Fruit fly (Drosophila melanogaster): ENCODE results near the gene CG43155.

CG43155 gene

dm6 chrX:11454189-11454882 is 5.2 kb upstream of the CG43155 start, which contains the start of the genes Evi5 and HP5 (continued):
- TF ChIP-seq CG7839 (tag; optimal IDR thresholded peaks at IDR 0.05) = peak; percentile 69
- peak; percentile 48 for TF ChIP-seq pum (GFP tag; optimal IDR thresholded peaks at IDR 0.05)
- no peak for TF ChIP-seq ERR (GFP tag; optimal IDR thresholded peaks at IDR 0.05)
- TF ChIP-seq yki (optimal IDR thresholded peaks at IDR 0.05) = no peak
- TF ChIP-seq Doc2 (GFP tag; IDR thresholded peaks at IDR 0.05) = no peak
- TF ChIP-seq Hmx (GFP tag; optimal IDR thresholded peaks at IDR 0.05) = no peak
- no peak for TF ChIP-seq scrt (GFP tag; optimal IDR thresholded peaks at IDR 0.05)
- TF ChIP-seq run (tag; optimal IDR thresholded peaks at IDR 0.05) = no peak
- TF ChIP-seq eve (GFP tag; optimal IDR thresholded peaks at IDR 0.05) = peak in 1 of 2 experiments; percentile 32
- TF ChIP-seq sob (GFP tag; IDR thresholded peaks at IDR 0.05) = peak; percentile 71; the same call in 1 of the 2 replicates
- peak; percentile 66 for TF ChIP-seq CG2120 (GFP tag; optimal IDR thresholded peaks at IDR 0.05)
- TF ChIP-seq CG3726 (GFP tag; IDR thresholded peaks at IDR 0.05) = no peak
- peak; percentile 27 for TF ChIP-seq CG13894 (tag; optimal IDR thresholded peaks at IDR 0.05)
- TF ChIP-seq gcm (GFP tag; optimal IDR thresholded peaks at IDR 0.05) = no peak
- no peak for TF ChIP-seq CG12104 (GFP tag; optimal IDR thresholded peaks at IDR 0.05)
- TF ChIP-seq CG10366 (GFP tag; IDR thresholded peaks at IDR 0.05) = peak; percentile 62
- TF ChIP-seq CG32532 (GFP tag; IDR thresholded peaks at IDR 0.05) = peak; percentile 71
- TF ChIP-seq Hr39 (optimal IDR thresholded peaks at IDR 0.05) = no peak
- TF ChIP-seq CG12299 (tag; optimal IDR thresholded peaks at IDR 0.05) = peak; percentile 24
- TF ChIP-seq Neu2 (GFP tag; optimal IDR thresholded peaks at IDR 0.05; ENCODE audit: borderline replicate concordance) = no peak
- TF ChIP-seq Xbp1 (GFP tag; optimal IDR thresholded peaks at IDR 0.05) = peak; percentile 53
- peak; percentile 61; the same call in 2 of the 3 replicates for TF ChIP-seq CG17361 (GFP tag; IDR thresholded peaks at IDR 0.05)
- no peak; the same call in 2 of the 3 replicates for TF ChIP-seq so (GFP tag; IDR thresholded peaks at IDR 0.05)
- TF ChIP-seq CG2202 (tag; optimal IDR thresholded peaks at IDR 0.05) = no peak
- TF ChIP-seq Lpt (GFP tag; optimal IDR thresholded peaks at IDR 0.05) = no peak
- TF ChIP-seq CG6272 (GFP tag; IDR thresholded peaks at IDR 0.05) = peak; percentile 64; the same call in 1 of the 2 replicates
- TF ChIP-seq Pdp1 (GFP tag; optimal IDR thresholded peaks at IDR 0.05) = peak; percentile 60 to 82
- peak; percentile 65; the same call in 2 of the 3 replicates for TF ChIP-seq dysf (GFP tag; IDR thresholded peaks at IDR 0.05)
- TF ChIP-seq rib (GFP tag; IDR thresholded peaks at IDR 0.05) = no peak
- peak; percentile 71 for TF ChIP-seq slou (GFP tag; optimal IDR thresholded peaks at IDR 0.05)
- peak; percentile 6; the same call in 1 of the 2 replicates for TF ChIP-seq MBD-R2 (GFP tag; IDR thresholded peaks at IDR 0.05)
- peak; percentile 17; the same call in 1 of the 3 replicates for TF ChIP-seq Opbp (GFP tag; IDR thresholded peaks at IDR 0.05; ENCODE audit: partially characterized antibody)
- peak; percentile 60 for TF ChIP-seq nom (GFP tag; optimal IDR thresholded peaks at IDR 0.05)
- TF ChIP-seq jumu (GFP tag; optimal IDR thresholded peaks at IDR 0.05) = peak; percentile 49
- TF ChIP-seq sr (GFP tag; IDR thresholded peaks at IDR 0.05) = no peak
- TF ChIP-seq CG3065 (GFP tag; optimal IDR thresholded peaks at IDR 0.05) = no peak
- TF ChIP-seq Jarid2 (GFP tag; optimal IDR thresholded peaks at IDR 0.05) = peak; percentile 63
- peak; percentile 46 for TF ChIP-seq Camta (GFP tag; optimal IDR thresholded peaks at IDR 0.05)
- peak; percentile 6 for TF ChIP-seq eyg (GFP tag; optimal IDR thresholded peaks at IDR 0.05)
- no peak for TF ChIP-seq pan (optimal IDR thresholded peaks at IDR 0.05)
- peak in 1 of 2 experiments; percentile 16 for TF ChIP-seq pan (GFP tag; optimal IDR thresholded peaks at IDR 0.05 in 1 of 2, IDR thresholded peaks at IDR 0.05 in 1 of 2)
- peak; percentile 16; the same call in 1 of the 3 replicates for TF ChIP-seq CG34224 (GFP tag; IDR thresholded peaks at IDR 0.05; ENCODE audit: partially characterized antibody)
- TF ChIP-seq CG11085 (GFP tag; IDR thresholded peaks at IDR 0.05) = peak; percentile 61; the same call in 1 of the 2 replicates
- TF ChIP-seq CkIIα-i1 (GFP tag; IDR thresholded peaks at IDR 0.05) = no peak
- TF ChIP-seq Hand (GFP tag; optimal IDR thresholded peaks at IDR 0.05) = no peak
- no peak for TF ChIP-seq CG6813 (GFP tag; optimal IDR thresholded peaks at IDR 0.05)
- TF ChIP-seq CG10654 (GFP tag; optimal IDR thresholded peaks at IDR 0.05) = peak; percentile 7
- TF ChIP-seq Dll (GFP tag; IDR thresholded peaks at IDR 0.05; ENCODE audit: partially characterized antibody) = peak; percentile 47; the same call in 2 of the 4 replicates
- no peak for TF ChIP-seq btn (GFP tag; optimal IDR thresholded peaks at IDR 0.05)
- TF ChIP-seq Sry-δ (GFP tag; optimal IDR thresholded peaks at IDR 0.05) = peak; percentile 67
